Worm (Caenorhabditis elegans) whole organism, L2 larva: ENCODE results near the gene F53C3.1.

Experiments
- C34F6.9 ChIP-seq: fragments of 150-350 bp; optimal IDR thresholded peaks from 2 replicates; lab custom pipeline; 2014; ENCODE audit warnings: missing biosample characterization, missing genetic modification characterization
- F13H6.1 ChIP-seq: sonication (generic microtip); optimal IDR thresholded peaks from 2 replicates; lab custom pipeline; 2016; ENCODE audit warnings: missing genetic modification characterization, missing compliant biosample characterization
- R02D3.7 ChIP-seq: fragments of 150-350 bp; optimal IDR thresholded peaks from 2 replicates; lab custom pipeline; 2014; ENCODE audit warnings: missing biosample characterization, missing genetic modification characterization
- Y55F3AM.14 ChIP-seq: fragments of 200-800 bp; sonication (Bioruptor generic); optimal IDR thresholded peaks from 2 replicates; lab custom pipeline; 2018; ENCODE audit warnings: mild to moderate bottlenecking, missing genetic modification characterization, missing compliant biosample characterization
- ZK546.5 ChIP-seq: sonication (generic microtip); optimal IDR thresholded peaks from 2 replicates; lab custom pipeline; 2017; ENCODE audit warnings: missing biosample characterization, missing genetic modification characterization
- alr-1 ChIP-seq: fragments of 150-350 bp; optimal IDR thresholded peaks from 2 replicates; lab custom pipeline; 2014; ENCODE audit warnings: missing biosample characterization, missing genetic modification characterization
- aly-2 ChIP-seq: fragments of 150-350 bp; optimal IDR thresholded peaks from 2 replicates; lab custom pipeline; 2014; ENCODE audit warnings: missing biosample characterization, missing genetic modification characterization
- ama-1 ChIP-seq: fragments of 150-350 bp; optimal IDR thresholded peaks from 2 replicates; lab custom pipeline; 2018; ENCODE audit warnings: inconsistent platforms
- blmp-1 ChIP-seq: sonication (generic microtip); optimal IDR thresholded peaks from 2 replicates; lab custom pipeline; 2017; ENCODE audit warnings: missing genetic modification characterization, mild to moderate bottlenecking, missing compliant biosample characterization, antibody characterized with exemption, moderate library complexity; ENCODE audit not compliant: insufficient read depth
- ceh-16 ChIP-seq: fragments of 150-350 bp; optimal IDR thresholded peaks from 2 replicates; lab custom pipeline; 2014; ENCODE audit warnings: missing biosample characterization, missing genetic modification characterization
- ceh-82 ChIP-seq: fragments of 150-350 bp; optimal IDR thresholded peaks from 2 replicates; lab custom pipeline; 2014; ENCODE audit warnings: missing biosample characterization, missing genetic modification characterization
- crh-2 ChIP-seq: sonication (generic microtip); optimal IDR thresholded peaks from 2 replicates; lab custom pipeline; 2017; ENCODE audit warnings: missing biosample characterization, missing genetic modification characterization
- dmd-4 ChIP-seq: sonication (generic microtip); optimal IDR thresholded peaks from 2 replicates; lab custom pipeline; 2017; ENCODE audit warnings: missing biosample characterization, missing genetic modification characterization
- egl-27 ChIP-seq: sonication (generic microtip); optimal IDR thresholded peaks from 3 replicates; lab custom pipeline; 2017; ENCODE audit warnings: missing biosample characterization, missing genetic modification reagents, missing genetic modification characterization
- elt-1 ChIP-seq: fragments of 150-350 bp; optimal IDR thresholded peaks from 2 replicates; lab custom pipeline; 2014; ENCODE audit warnings: missing biosample characterization, missing genetic modification characterization
- elt-3 ChIP-seq: sonication (generic microtip); optimal IDR thresholded peaks from 2 replicates; lab custom pipeline; 2017; ENCODE audit warnings: missing biosample characterization, missing genetic modification characterization
- fos-1 ChIP-seq: fragments of 150-350 bp; optimal IDR thresholded peaks from 2 replicates; lab custom pipeline; 2014; ENCODE audit warnings: missing biosample characterization, missing genetic modification characterization
- gmeb-1 ChIP-seq: fragments of 150-350 bp; optimal IDR thresholded peaks from 2 replicates; lab custom pipeline; 2014; ENCODE audit warnings: missing biosample characterization, missing genetic modification characterization
- lin-11 ChIP-seq: fragments of 150-350 bp; sonication (generic microtip); optimal IDR thresholded peaks from 2 replicates; lab custom pipeline; 2014; ENCODE audit warnings: missing biosample characterization, missing genetic modification characterization, inconsistent platforms, mixed read lengths
- lin-13 ChIP-seq: fragments of 150-350 bp; optimal IDR thresholded peaks from 2 replicates; lab custom pipeline; 2014; ENCODE audit warnings: missing biosample characterization, missing genetic modification reagents, missing genetic modification characterization
- lin-39 ChIP-seq: fragments of 150-350 bp; optimal IDR thresholded peaks from 2 replicates; lab custom pipeline; 2014; ENCODE audit warnings: missing biosample characterization, missing genetic modification reagents, missing genetic modification characterization
- lsy-2 ChIP-seq, 2 experiments: fragments of 150-350 bp in 1 of 2; sonication (generic microtip) in 1 of 2; optimal IDR thresholded peaks; 2 replicates each; lab custom pipeline; 2014 to 2017; ENCODE audit warnings: missing biosample characterization in 2 of 2, missing genetic modification characterization in 2 of 2
- mab-5 ChIP-seq: fragments of 150-350 bp; optimal IDR thresholded peaks from 2 replicates; lab custom pipeline; 2014; ENCODE audit warnings: missing biosample characterization, missing genetic modification characterization
- mbf-1 ChIP-seq: sonication (generic microtip); optimal IDR thresholded peaks from 2 replicates; lab custom pipeline; 2017; ENCODE audit warnings: missing biosample characterization, missing genetic modification characterization
- mdl-1 ChIP-seq, 2 experiments: fragments of 150-350 bp in 1 of 2; sonication (generic microtip) in 1 of 2; optimal IDR thresholded peaks; 2 replicates each; lab custom pipeline; 2017; ENCODE audit warnings: missing biosample characterization in 2 of 2, missing genetic modification characterization in 2 of 2
- nhr-10 ChIP-seq: sonication (generic microtip); optimal IDR thresholded peaks from 2 replicates; lab custom pipeline; 2017; ENCODE audit warnings: missing biosample characterization, missing genetic modification characterization
- nhr-11 ChIP-seq: fragments of 150-350 bp; optimal IDR thresholded peaks from 2 replicates; lab custom pipeline; 2014; ENCODE audit warnings: missing biosample characterization, missing genetic modification characterization
- nhr-12 ChIP-seq: fragments of 150-350 bp; optimal IDR thresholded peaks from 2 replicates; lab custom pipeline; 2014; ENCODE audit warnings: missing biosample characterization, missing genetic modification characterization
- nhr-129 ChIP-seq: fragments of 150-350 bp; optimal IDR thresholded peaks from 2 replicates; lab custom pipeline; 2014; ENCODE audit warnings: missing biosample characterization, missing genetic modification characterization
- nhr-21 ChIP-seq: fragments of 150-350 bp; optimal IDR thresholded peaks from 2 replicates; lab custom pipeline; 2014; ENCODE audit warnings: missing biosample characterization, missing genetic modification characterization
- nhr-23 ChIP-seq: fragments of 150-350 bp; optimal IDR thresholded peaks from 2 replicates; lab custom pipeline; 2014; ENCODE audit warnings: missing biosample characterization, missing genetic modification reagents, missing genetic modification characterization
- nhr-237 ChIP-seq: fragments of 150-350 bp; optimal IDR thresholded peaks from 2 replicates; lab custom pipeline; 2014; ENCODE audit warnings: missing biosample characterization, missing genetic modification characterization
- nhr-25 ChIP-seq: fragments of 150-350 bp; sonication (generic microtip); optimal IDR thresholded peaks from 3 replicates; lab custom pipeline; 2014; ENCODE audit warnings: missing biosample characterization, missing genetic modification characterization
- nhr-6 ChIP-seq: fragments of 150-350 bp; optimal IDR thresholded peaks from 2 replicates; lab custom pipeline; 2014; ENCODE audit warnings: missing biosample characterization, missing genetic modification characterization
- nhr-77 ChIP-seq: fragments of 150-350 bp; optimal IDR thresholded peaks from 2 replicates; lab custom pipeline; 2014; ENCODE audit warnings: missing biosample characterization, missing genetic modification characterization
- peb-1 ChIP-seq: fragments of 150-350 bp; optimal IDR thresholded peaks from 2 replicates; lab custom pipeline; 2014; ENCODE audit warnings: missing biosample characterization, missing genetic modification characterization
- sem-4 ChIP-seq: fragments of 150-350 bp; optimal IDR thresholded peaks from 2 replicates; lab custom pipeline; 2014; ENCODE audit warnings: missing biosample characterization, missing genetic modification reagents, missing genetic modification characterization
- skn-1 ChIP-seq: sonication (generic microtip); optimal IDR thresholded peaks from 2 replicates; lab custom pipeline; 2017; ENCODE audit warnings: missing biosample characterization, missing genetic modification characterization
- sma-3 ChIP-seq: sonication (generic microtip); optimal IDR thresholded peaks from 2 replicates; lab custom pipeline; 2016; ENCODE audit warnings: missing genetic modification reagents, missing genetic modification characterization, missing compliant biosample characterization
- sma-9 ChIP-seq, 2 experiments: fragments of 150-350 bp in 1 of 2; sonication (generic microtip) in 1 of 2; optimal IDR thresholded peaks; 2 replicates each; lab custom pipeline; 2014 to 2016; ENCODE audit warnings: missing genetic modification characterization in 2 of 2, mild to moderate bottlenecking in 1 of 2, missing biosample characterization in 1 of 2, missing compliant biosample characterization in 1 of 2, missing genetic modification reagents in 1 of 2, moderate library complexity in 1 of 2
- snpc-4 ChIP-seq: fragments of 150-350 bp; optimal IDR thresholded peaks from 2 replicates; lab custom pipeline; 2014; ENCODE audit warnings: missing biosample characterization, missing genetic modification characterization
- unc-39 ChIP-seq: fragments of 150-350 bp; optimal IDR thresholded peaks from 2 replicates; lab custom pipeline; 2014; ENCODE audit warnings: missing biosample characterization, missing genetic modification characterization
- unc-55 ChIP-seq: fragments of 150-350 bp; sonication (generic microtip); optimal IDR thresholded peaks from 3 replicates; lab custom pipeline; 2014; ENCODE audit warnings: missing biosample characterization, missing genetic modification reagents, missing genetic modification characterization
- unc-62 ChIP-seq: fragments of 150-350 bp; optimal IDR thresholded peaks from 2 replicates; lab custom pipeline; 2014; ENCODE audit warnings: missing biosample characterization, missing genetic modification reagents, missing genetic modification characterization
- zag-1 ChIP-seq: fragments of 150-350 bp; optimal IDR thresholded peaks from 2 replicates; lab custom pipeline; 2014; ENCODE audit warnings: missing biosample characterization, missing genetic modification characterization
- ztf-1 ChIP-seq: fragments of 200-800 bp; sonication (Bioruptor generic); conservative IDR thresholded peaks from 2 replicates; pipeline ENCODE4 v1.3.6; 2022; ENCODE audit warnings: missing genetic modification characterization, missing compliant biosample characterization
- ztf-11 ChIP-seq: sonication (generic microtip); optimal IDR thresholded peaks from 2 replicates; lab custom pipeline; 2017; ENCODE audit warnings: missing biosample characterization, missing genetic modification characterization
- ztf-4 ChIP-seq: fragments of 150-350 bp; optimal IDR thresholded peaks from 2 replicates; lab custom pipeline; 2014; ENCODE audit warnings: missing biosample characterization, missing genetic modification characterization

Gene F53C3.1

ce11 chrII:3950077-3950476 is 38.3 kb downstream of the F53C3.1 start, which contains the start of gene sea-2:
sea-2 (plus strand) TSS chrII:3950377.
- TF ChIP-seq nhr-77 (tag; lab: Kevin White, UChicago): no peak
- no peak for TF ChIP-seq Y55F3AM.14 (GFP tag; lab: Kevin White, UChicago)
- TF ChIP-seq elt-3 (tag; lab: Kevin White, UChicago): no peak
- TF ChIP-seq nhr-6 (tag; lab: Kevin White, UChicago): no peak
- TF ChIP-seq sma-9 (GFP tag; optimal IDR thresholded peaks at IDR 0.05; lab: Kevin White, UChicago): no peak
- TF ChIP-seq sma-9 (tag; optimal IDR thresholded peaks at IDR 0.05; lab: Kevin White, UChicago): no peak
- no peak for TF ChIP-seq aly-2 (tag; lab: Kevin White, UChicago)
- no peak for TF ChIP-seq sem-4
- TF ChIP-seq lin-11 (tag; lab: Kevin White, UChicago): no peak
- TF ChIP-seq ceh-16 (tag; lab: Kevin White, UChicago): no peak
- no peak for TF ChIP-seq nhr-237 (tag; lab: Kevin White, UChicago)
- TF ChIP-seq nhr-11 (tag; lab: Kevin White, UChicago): no peak
- no peak for TF ChIP-seq R02D3.7 (tag; lab: Kevin White, UChicago)
- TF ChIP-seq nhr-10: no peak
- no peak for TF ChIP-seq nhr-21 (tag; lab: Kevin White, UChicago)
- TF ChIP-seq ZK546.5 (tag; lab: Kevin White, UChicago): no peak
- TF ChIP-seq, all 48 proteins: peak for 0

ce11 chrII:3951354-3951753 is 39.5 kb downstream of the F53C3.1 start:
- no peak for TF ChIP-seq ceh-16 (tag; lab: Kevin White, UChicago)
- TF ChIP-seq sma-3 (GFP tag; lab: Kevin White, UChicago): peak; percentile 14
- TF ChIP-seq aly-2 (tag; lab: Kevin White, UChicago): no peak
- TF ChIP-seq ztf-1 (GFP tag; lab: Robert Waterston, UW): no peak
- no peak for TF ChIP-seq alr-1
- no peak for TF ChIP-seq R02D3.7 (tag; lab: Kevin White, UChicago)
- TF ChIP-seq nhr-21 (tag; lab: Kevin White, UChicago): no peak
- TF ChIP-seq dmd-4: no peak
- no peak for TF ChIP-seq nhr-237 (tag; lab: Kevin White, UChicago)
- no peak for TF ChIP-seq elt-3 (tag; lab: Kevin White, UChicago)
- no peak for TF ChIP-seq unc-62 (GFP tag; lab: Kevin White, UChicago)
- no peak for TF ChIP-seq mab-5
- peak; percentile 24 for TF ChIP-seq fos-1 (tag; lab: Kevin White, UChicago)
- TF ChIP-seq lin-39 (tag; lab: Kevin White, UChicago): no peak
- TF ChIP-seq nhr-6 (tag; lab: Kevin White, UChicago): no peak
- no peak for TF ChIP-seq ztf-4
- TF ChIP-seq mbf-1 (tag; lab: Kevin White, UChicago): no peak
- TF ChIP-seq F13H6.1: peak; percentile 47
- no peak for TF ChIP-seq egl-27 (tag; lab: Kevin White, UChicago)
- peak; percentile 12 for TF ChIP-seq crh-2 (tag; lab: Kevin White, UChicago)
- peak; percentile 60 for TF ChIP-seq blmp-1 (tag; lab: Kevin White, UChicago)
- TF ChIP-seq gmeb-1 (tag; lab: Kevin White, UChicago): peak; percentile 17
- TF ChIP-seq nhr-129 (tag; lab: Kevin White, UChicago): peak; percentile 9
- no peak for TF ChIP-seq nhr-11 (tag; lab: Kevin White, UChicago)
- TF ChIP-seq lin-13 (GFP tag; lab: Kevin White, UChicago): no peak
- no peak for TF ChIP-seq ama-1
- TF ChIP-seq C34F6.9: peak; percentile 6
- no peak for TF ChIP-seq ztf-11 (tag; lab: Kevin White, UChicago)
- TF ChIP-seq sma-9 (GFP tag; optimal IDR thresholded peaks at IDR 0.05; lab: Kevin White, UChicago): peak; percentile 69
- TF ChIP-seq sma-9 (tag; optimal IDR thresholded peaks at IDR 0.05; lab: Kevin White, UChicago): no peak
- TF ChIP-seq skn-1 (tag; lab: Kevin White, UChicago): no peak
- TF ChIP-seq lsy-2 (tag; optimal IDR thresholded peaks at IDR 0.05; lab: Kevin White, UChicago): peak in 1 of 2 experiments; percentile 12
- TF ChIP-seq unc-55 (GFP tag; lab: Kevin White, UChicago): no peak
- TF ChIP-seq mdl-1 (tag; optimal IDR thresholded peaks at IDR 0.05; lab: Kevin White, UChicago): no peak
- TF ChIP-seq lin-11 (tag; lab: Kevin White, UChicago): no peak
- no peak for TF ChIP-seq ceh-82 (tag; lab: Kevin White, UChicago)
- TF ChIP-seq elt-1: no peak
- peak; percentile 3 for TF ChIP-seq sem-4
- TF ChIP-seq unc-39 (tag; lab: Kevin White, UChicago): no peak
- TF ChIP-seq nhr-25 (tag; lab: Kevin White, UChicago): peak; percentile 82
- TF ChIP-seq nhr-77 (tag; lab: Kevin White, UChicago): no peak
- no peak for TF ChIP-seq nhr-23 (tag; lab: Kevin White, UChicago)
- no peak for TF ChIP-seq ZK546.5 (tag; lab: Kevin White, UChicago)
- TF ChIP-seq peb-1: no peak
- TF ChIP-seq Y55F3AM.14 (GFP tag; lab: Kevin White, UChicago): no peak
- no peak for TF ChIP-seq nhr-12 (tag; lab: Kevin White, UChicago)
- TF ChIP-seq zag-1 (tag; lab: Kevin White, UChicago): no peak
- no peak for TF ChIP-seq nhr-10
- TF ChIP-seq snpc-4 (tag; lab: Kevin White, UChicago): no peak
- TF ChIP-seq, all 48 proteins: peak for 12
